Worm (Caenorhabditis elegans): Measurements from ENCODE around the gene siah-1.

- no peak for TF ChIP-seq ceh-62 (tag; optimal IDR thresholded peaks at IDR 0.05)
- TF ChIP-seq nhr-76 (tag; optimal IDR thresholded peaks at IDR 0.05): no peak
- TF ChIP-seq ztf-11 (tag; optimal IDR thresholded peaks at IDR 0.05): no peak
- TF ChIP-seq ces-1 (GFP tag; optimal IDR thresholded peaks at IDR 0.05): no peak
- TF ChIP-seq arid-1 (GFP tag; conservative IDR thresholded peaks at IDR 0.05): no peak
- TF ChIP-seq fos-1 (tag; optimal IDR thresholded peaks at IDR 0.05): no peak
Observed at ce11 chrIV:3719057-3719456, 24.8 kb upstream of the siah-1 start, which contains the start of gene Y37E11AM.3.

Measured in whole organism, L4 larva.